Fruit fly (Drosophila melanogaster): ENCODE results near the gene CG5567.

- TF ChIP-seq kni (GFP tag; optimal IDR thresholded peaks at IDR 0.05) (no peak), CG6854 (GFP tag; optimal IDR thresholded peaks at IDR 0.05) (peak; percentile 11), Dp (GFP tag; optimal IDR thresholded peaks at IDR 0.05) (peak; percentile 45), CG6765 (GFP tag; optimal IDR thresholded peaks at IDR 0.05) (peak; percentile 16), jumu (GFP tag; optimal IDR thresholded peaks at IDR 0.05) (peak; percentile 8), en (GFP tag; optimal IDR thresholded peaks at IDR 0.05) (no peak), bab2 (GFP tag; optimal IDR thresholded peaks at IDR 0.05) (peak; percentile 16), BEAF-32 (GFP tag; optimal IDR thresholded peaks at IDR 0.05) (peak; percentile 45), ro (GFP tag; IDR thresholded peaks at IDR 0.05) (no peak), nerfin-1 (tag; optimal IDR thresholded peaks at IDR 0.05) (peak; percentile 80), jigr1 (GFP tag; IDR thresholded peaks at IDR 0.05) (no peak)
Observed at dm6 chr3L:17802107-17802506, 41.2 kb downstream of the CG5567 start, which contains the start of gene NUCB1.
